Worm (Caenorhabditis elegans): Measurements from ENCODE around the gene srz-95.

Gene srz-95

DNA sequence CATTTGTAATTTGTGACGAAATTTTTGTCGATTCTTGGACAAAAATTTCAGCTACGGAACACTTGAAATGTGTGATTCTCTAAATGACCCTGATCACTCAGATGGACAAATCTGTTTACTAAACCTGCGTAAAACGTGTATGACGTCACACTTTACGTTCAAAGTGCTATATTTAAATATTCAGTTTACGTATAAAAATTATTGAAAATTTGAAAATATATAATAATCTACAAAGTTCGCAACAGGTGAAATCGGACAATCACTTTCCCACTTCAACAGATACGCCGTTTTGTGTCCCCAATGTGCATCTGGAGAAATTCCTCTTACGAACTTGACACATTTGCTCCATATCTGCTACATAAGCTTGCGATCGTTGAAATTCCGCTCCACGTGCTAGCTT is 13.4 kb downstream of the srz-95 start, which contains the start of gene srh-131:
TSS of gene srh-131 (plus strand) at position 301 of the 400 bp plus-strand sequence.
- TF ChIP-seq nhr-6 (tag; optimal IDR thresholded peaks at IDR 0.05): no peak
- no peak for TF ChIP-seq sem-4 (tag; optimal IDR thresholded peaks at IDR 0.05)
- no peak for TF ChIP-seq peb-1 (tag; optimal IDR thresholded peaks at IDR 0.05)
- no peak for TF ChIP-seq elt-3 (tag; optimal IDR thresholded peaks at IDR 0.05)
- no peak for TF ChIP-seq lin-39 (tag; optimal IDR thresholded peaks at IDR 0.05)
- TF ChIP-seq ztf-4 (tag; optimal IDR thresholded peaks at IDR 0.05): no peak
- no peak for TF ChIP-seq Y55F3AM.14 (GFP tag; optimal IDR thresholded peaks at IDR 0.05)
- TF ChIP-seq skn-1 (tag; optimal IDR thresholded peaks at IDR 0.05): no peak
- no peak for TF ChIP-seq sma-9 (GFP tag; optimal IDR thresholded peaks at IDR 0.05)
- TF ChIP-seq sma-9 (tag; optimal IDR thresholded peaks at IDR 0.05): no peak
- no peak for TF ChIP-seq ztf-11 (tag; optimal IDR thresholded peaks at IDR 0.05)
- no peak for TF ChIP-seq ztf-1 (GFP tag; conservative IDR thresholded peaks at IDR 0.05)

ce11 chrV:17008302-17008701 is 16.5 kb downstream of the srz-95 start, which contains the start of gene sri-69:
Gene sri-69 (minus strand): TSS chrV:17008402.
- no peak for TF ChIP-seq ZK546.5 (tag; optimal IDR thresholded peaks at IDR 0.05)
- TF ChIP-seq nhr-10 (tag; optimal IDR thresholded peaks at IDR 0.05): no peak
- no peak for TF ChIP-seq nhr-23 (tag; optimal IDR thresholded peaks at IDR 0.05)
- no peak for TF ChIP-seq mdl-1 (tag; optimal IDR thresholded peaks at IDR 0.05)
- no peak for TF ChIP-seq sma-9 (GFP tag; optimal IDR thresholded peaks at IDR 0.05)
- no peak for TF ChIP-seq sma-9 (tag; optimal IDR thresholded peaks at IDR 0.05)
- TF ChIP-seq mbf-1 (tag; optimal IDR thresholded peaks at IDR 0.05): no peak
- no peak for TF ChIP-seq ceh-82 (tag; optimal IDR thresholded peaks at IDR 0.05)
- TF ChIP-seq nhr-11 (tag; optimal IDR thresholded peaks at IDR 0.05): no peak
- TF ChIP-seq lsy-2 (tag; optimal IDR thresholded peaks at IDR 0.05): no peak
- no peak for TF ChIP-seq fos-1 (tag; optimal IDR thresholded peaks at IDR 0.05)
- no peak for TF ChIP-seq sma-3 (GFP tag; optimal IDR thresholded peaks at IDR 0.05)
- no peak for TF ChIP-seq ceh-16 (tag; optimal IDR thresholded peaks at IDR 0.05)
- no peak for TF ChIP-seq gmeb-1 (tag; optimal IDR thresholded peaks at IDR 0.05)

- TF ChIP-seq fos-1 (tag; optimal IDR thresholded peaks at IDR 0.05) (peak; percentile 49), lin-11 (tag; optimal IDR thresholded peaks at IDR 0.05) (no peak), unc-55 (GFP tag; optimal IDR thresholded peaks at IDR 0.05) (no peak), unc-62 (GFP tag; optimal IDR thresholded peaks at IDR 0.05) (no peak), R02D3.7 (tag; optimal IDR thresholded peaks at IDR 0.05) (no peak), nhr-12 (tag; optimal IDR thresholded peaks at IDR 0.05) (no peak)
These were observed 17.7 kb downstream of the srz-95 start, which contains the start of the genes clc-12 and clec-240 for ce11 chrV:17009342-17010064. Gene clc-12 (minus strand): TSS chrV:17009388. Gene clec-240 (plus strand): TSS chrV:17010014.

- TF ChIP-seq nhr-23 (tag; optimal IDR thresholded peaks at IDR 0.05): no peak
- TF ChIP-seq sma-9 (GFP tag; optimal IDR thresholded peaks at IDR 0.05): no peak
- no peak for TF ChIP-seq sma-9 (tag; optimal IDR thresholded peaks at IDR 0.05)
- TF ChIP-seq sma-3 (GFP tag; optimal IDR thresholded peaks at IDR 0.05): no peak
- TF ChIP-seq lsy-2 (tag; optimal IDR thresholded peaks at IDR 0.05): no peak
- TF ChIP-seq unc-55 (GFP tag; optimal IDR thresholded peaks at IDR 0.05): no peak
- TF ChIP-seq skn-1 (tag; optimal IDR thresholded peaks at IDR 0.05): no peak
- no peak for TF ChIP-seq peb-1 (tag; optimal IDR thresholded peaks at IDR 0.05)
- no peak for TF ChIP-seq unc-62 (GFP tag; optimal IDR thresholded peaks at IDR 0.05)
- no peak for TF ChIP-seq nhr-25 (tag; optimal IDR thresholded peaks at IDR 0.05)
- no peak for TF ChIP-seq blmp-1 (tag; optimal IDR thresholded peaks at IDR 0.05; ENCODE audit: insufficient read depth)
- TF ChIP-seq zag-1 (tag; optimal IDR thresholded peaks at IDR 0.05): no peak
- TF ChIP-seq elt-3 (tag; optimal IDR thresholded peaks at IDR 0.05): no peak
- TF ChIP-seq ZK546.5 (tag; optimal IDR thresholded peaks at IDR 0.05): no peak
- no peak for TF ChIP-seq nhr-237 (tag; optimal IDR thresholded peaks at IDR 0.05)
- TF ChIP-seq elt-1 (tag; optimal IDR thresholded peaks at IDR 0.05): no peak
- TF ChIP-seq unc-39 (tag; optimal IDR thresholded peaks at IDR 0.05): no peak
- TF ChIP-seq nhr-6 (tag; optimal IDR thresholded peaks at IDR 0.05): no peak
- no peak for TF ChIP-seq mab-5 (tag; optimal IDR thresholded peaks at IDR 0.05)
These were observed 21.4 kb downstream of the srz-95 start, which contains the start of gene clec-241 for ce11 chrV:17013232-17013631. Gene clec-241 (minus strand): TSS chrV:17013332.
